Worm (Caenorhabditis elegans) whole organism, L2 larva: ENCODE results near the gene K07C5.2.

ENCODE experiments used
- C34F6.9 ChIP-seq: fragments of 150-350 bp; optimal IDR thresholded peaks from 2 replicates; lab custom pipeline; 2014; ENCODE audit warnings: missing biosample characterization, missing genetic modification characterization
- F13H6.1 ChIP-seq: sonication (generic microtip); optimal IDR thresholded peaks from 2 replicates; lab custom pipeline; 2016; ENCODE audit warnings: missing genetic modification characterization, missing compliant biosample characterization
- R02D3.7 ChIP-seq: fragments of 150-350 bp; optimal IDR thresholded peaks from 2 replicates; lab custom pipeline; 2014; ENCODE audit warnings: missing biosample characterization, missing genetic modification characterization
- Y55F3AM.14 ChIP-seq: fragments of 200-800 bp; sonication (Bioruptor generic); optimal IDR thresholded peaks from 2 replicates; lab custom pipeline; 2018; ENCODE audit warnings: mild to moderate bottlenecking, missing genetic modification characterization, missing compliant biosample characterization
- alr-1 ChIP-seq: fragments of 150-350 bp; optimal IDR thresholded peaks from 2 replicates; lab custom pipeline; 2014; ENCODE audit warnings: missing biosample characterization, missing genetic modification characterization
- aly-2 ChIP-seq: fragments of 150-350 bp; optimal IDR thresholded peaks from 2 replicates; lab custom pipeline; 2014; ENCODE audit warnings: missing biosample characterization, missing genetic modification characterization
- ama-1 ChIP-seq: fragments of 150-350 bp; optimal IDR thresholded peaks from 2 replicates; lab custom pipeline; 2018; ENCODE audit warnings: inconsistent platforms
- blmp-1 ChIP-seq: sonication (generic microtip); optimal IDR thresholded peaks from 2 replicates; lab custom pipeline; 2017; ENCODE audit warnings: missing genetic modification characterization, mild to moderate bottlenecking, missing compliant biosample characterization, antibody characterized with exemption, moderate library complexity; ENCODE audit not compliant: insufficient read depth
- ceh-16 ChIP-seq: fragments of 150-350 bp; optimal IDR thresholded peaks from 2 replicates; lab custom pipeline; 2014; ENCODE audit warnings: missing biosample characterization, missing genetic modification characterization
- ceh-82 ChIP-seq: fragments of 150-350 bp; optimal IDR thresholded peaks from 2 replicates; lab custom pipeline; 2014; ENCODE audit warnings: missing biosample characterization, missing genetic modification characterization
- crh-2 ChIP-seq: sonication (generic microtip); optimal IDR thresholded peaks from 2 replicates; lab custom pipeline; 2017; ENCODE audit warnings: missing biosample characterization, missing genetic modification characterization
- egl-27 ChIP-seq: sonication (generic microtip); optimal IDR thresholded peaks from 3 replicates; lab custom pipeline; 2017; ENCODE audit warnings: missing biosample characterization, missing genetic modification reagents, missing genetic modification characterization
- elt-1 ChIP-seq: fragments of 150-350 bp; optimal IDR thresholded peaks from 2 replicates; lab custom pipeline; 2014; ENCODE audit warnings: missing biosample characterization, missing genetic modification characterization
- elt-3 ChIP-seq: sonication (generic microtip); optimal IDR thresholded peaks from 2 replicates; lab custom pipeline; 2017; ENCODE audit warnings: missing biosample characterization, missing genetic modification characterization
- fos-1 ChIP-seq: fragments of 150-350 bp; optimal IDR thresholded peaks from 2 replicates; lab custom pipeline; 2014; ENCODE audit warnings: missing biosample characterization, missing genetic modification characterization
- gmeb-1 ChIP-seq: fragments of 150-350 bp; optimal IDR thresholded peaks from 2 replicates; lab custom pipeline; 2014; ENCODE audit warnings: missing biosample characterization, missing genetic modification characterization
- lin-11 ChIP-seq: fragments of 150-350 bp; sonication (generic microtip); optimal IDR thresholded peaks from 2 replicates; lab custom pipeline; 2014; ENCODE audit warnings: missing biosample characterization, missing genetic modification characterization, inconsistent platforms, mixed read lengths
- lin-13 ChIP-seq: fragments of 150-350 bp; optimal IDR thresholded peaks from 2 replicates; lab custom pipeline; 2014; ENCODE audit warnings: missing biosample characterization, missing genetic modification reagents, missing genetic modification characterization
- lsy-2 ChIP-seq, 2 experiments: fragments of 150-350 bp in 1 of 2; sonication (generic microtip) in 1 of 2; optimal IDR thresholded peaks; 2 replicates each; lab custom pipeline; 2014 to 2017; ENCODE audit warnings: missing biosample characterization in 2 of 2, missing genetic modification characterization in 2 of 2
- mab-5 ChIP-seq: fragments of 150-350 bp; optimal IDR thresholded peaks from 2 replicates; lab custom pipeline; 2014; ENCODE audit warnings: missing biosample characterization, missing genetic modification characterization
- mbf-1 ChIP-seq: sonication (generic microtip); optimal IDR thresholded peaks from 2 replicates; lab custom pipeline; 2017; ENCODE audit warnings: missing biosample characterization, missing genetic modification characterization
- mdl-1 ChIP-seq, 2 experiments: fragments of 150-350 bp in 1 of 2; sonication (generic microtip) in 1 of 2; optimal IDR thresholded peaks; 2 replicates each; lab custom pipeline; 2017; ENCODE audit warnings: missing biosample characterization in 2 of 2, missing genetic modification characterization in 2 of 2
- nhr-10 ChIP-seq: sonication (generic microtip); optimal IDR thresholded peaks from 2 replicates; lab custom pipeline; 2017; ENCODE audit warnings: missing biosample characterization, missing genetic modification characterization
- nhr-12 ChIP-seq: fragments of 150-350 bp; optimal IDR thresholded peaks from 2 replicates; lab custom pipeline; 2014; ENCODE audit warnings: missing biosample characterization, missing genetic modification characterization
- nhr-129 ChIP-seq: fragments of 150-350 bp; optimal IDR thresholded peaks from 2 replicates; lab custom pipeline; 2014; ENCODE audit warnings: missing biosample characterization, missing genetic modification characterization
- nhr-21 ChIP-seq: fragments of 150-350 bp; optimal IDR thresholded peaks from 2 replicates; lab custom pipeline; 2014; ENCODE audit warnings: missing biosample characterization, missing genetic modification characterization
- nhr-23 ChIP-seq: fragments of 150-350 bp; optimal IDR thresholded peaks from 2 replicates; lab custom pipeline; 2014; ENCODE audit warnings: missing biosample characterization, missing genetic modification reagents, missing genetic modification characterization
- nhr-25 ChIP-seq: fragments of 150-350 bp; sonication (generic microtip); optimal IDR thresholded peaks from 3 replicates; lab custom pipeline; 2014; ENCODE audit warnings: missing biosample characterization, missing genetic modification characterization
- nhr-6 ChIP-seq: fragments of 150-350 bp; optimal IDR thresholded peaks from 2 replicates; lab custom pipeline; 2014; ENCODE audit warnings: missing biosample characterization, missing genetic modification characterization
- peb-1 ChIP-seq: fragments of 150-350 bp; optimal IDR thresholded peaks from 2 replicates; lab custom pipeline; 2014; ENCODE audit warnings: missing biosample characterization, missing genetic modification characterization
- sem-4 ChIP-seq: fragments of 150-350 bp; optimal IDR thresholded peaks from 2 replicates; lab custom pipeline; 2014; ENCODE audit warnings: missing biosample characterization, missing genetic modification reagents, missing genetic modification characterization
- skn-1 ChIP-seq: sonication (generic microtip); optimal IDR thresholded peaks from 2 replicates; lab custom pipeline; 2017; ENCODE audit warnings: missing biosample characterization, missing genetic modification characterization
- sma-3 ChIP-seq: sonication (generic microtip); optimal IDR thresholded peaks from 2 replicates; lab custom pipeline; 2016; ENCODE audit warnings: missing genetic modification reagents, missing genetic modification characterization, missing compliant biosample characterization
- sma-9 ChIP-seq, 2 experiments: fragments of 150-350 bp in 1 of 2; sonication (generic microtip) in 1 of 2; optimal IDR thresholded peaks; 2 replicates each; lab custom pipeline; 2014 to 2016; ENCODE audit warnings: missing genetic modification characterization in 2 of 2, mild to moderate bottlenecking in 1 of 2, missing biosample characterization in 1 of 2, missing compliant biosample characterization in 1 of 2, missing genetic modification reagents in 1 of 2, moderate library complexity in 1 of 2
- snpc-4 ChIP-seq: fragments of 150-350 bp; optimal IDR thresholded peaks from 2 replicates; lab custom pipeline; 2014; ENCODE audit warnings: missing biosample characterization, missing genetic modification characterization
- unc-39 ChIP-seq: fragments of 150-350 bp; optimal IDR thresholded peaks from 2 replicates; lab custom pipeline; 2014; ENCODE audit warnings: missing biosample characterization, missing genetic modification characterization
- unc-55 ChIP-seq: fragments of 150-350 bp; sonication (generic microtip); optimal IDR thresholded peaks from 3 replicates; lab custom pipeline; 2014; ENCODE audit warnings: missing biosample characterization, missing genetic modification reagents, missing genetic modification characterization
- ztf-1 ChIP-seq: fragments of 200-800 bp; sonication (Bioruptor generic); conservative IDR thresholded peaks from 2 replicates; pipeline ENCODE4 v1.3.6; 2022; ENCODE audit warnings: missing genetic modification characterization, missing compliant biosample characterization
- ztf-11 ChIP-seq: sonication (generic microtip); optimal IDR thresholded peaks from 2 replicates; lab custom pipeline; 2017; ENCODE audit warnings: missing biosample characterization, missing genetic modification characterization
- ztf-4 ChIP-seq: fragments of 150-350 bp; optimal IDR thresholded peaks from 2 replicates; lab custom pipeline; 2014; ENCODE audit warnings: missing biosample characterization, missing genetic modification characterization

Gene K07C5.2

ce11 chrV:10357467-10357953 lies 18.2 kb downstream of the K07C5.2 start, which contains the start of gene ceeh-2:
ceeh-2 (minus strand) TSS chrV:10357903.
- TF ChIP-seq nhr-6 (tag; lab: Kevin White, UChicago) (no peak), nhr-23 (no peak), R02D3.7 (tag; lab: Kevin White, UChicago) (no peak), alr-1 (no peak), lsy-2 (tag; optimal IDR thresholded peaks at IDR 0.05; lab: Kevin White, UChicago) (no peak), mdl-1 (tag; optimal IDR thresholded peaks at IDR 0.05; lab: Kevin White, UChicago) (no peak), sma-9 (GFP tag; optimal IDR thresholded peaks at IDR 0.05; lab: Kevin White, UChicago) (peak; percentile 17), sma-9 (tag; optimal IDR thresholded peaks at IDR 0.05; lab: Kevin White, UChicago) (no peak), skn-1 (no peak), mab-5 (tag; lab: Kevin White, UChicago) (no peak), fos-1 (tag; lab: Kevin White, UChicago) (peak; percentile 6)

ce11 chrV:10358238-10358637 lies 18.9 kb downstream of the K07C5.2 start, which contains the start of gene ttll-15:
ttll-15 (plus strand) TSS chrV:10358538.
- no peak for TF ChIP-seq lsy-2 (tag; optimal IDR thresholded peaks at IDR 0.05; lab: Kevin White, UChicago)
- no peak for TF ChIP-seq ztf-4
- TF ChIP-seq R02D3.7 (tag; lab: Kevin White, UChicago) = no peak
- no peak for TF ChIP-seq mab-5 (tag; lab: Kevin White, UChicago)
- TF ChIP-seq unc-39 (tag; lab: Kevin White, UChicago) = no peak
- TF ChIP-seq skn-1 = no peak
- TF ChIP-seq sem-4 (tag; lab: Kevin White, UChicago) = no peak
- no peak for TF ChIP-seq ztf-1
- no peak for TF ChIP-seq nhr-129 (tag; lab: Kevin White, UChicago)
- no peak for TF ChIP-seq gmeb-1 (tag; lab: Kevin White, UChicago)
- TF ChIP-seq Y55F3AM.14 = no peak
- no peak for TF ChIP-seq lin-11 (tag; lab: Kevin White, UChicago)
- no peak for TF ChIP-seq aly-2 (tag; lab: Kevin White, UChicago)
- no peak for TF ChIP-seq egl-27 (tag; lab: Kevin White, UChicago)

ce11 chrV:10360186-10360585 lies 20.9 kb downstream of the K07C5.2 start:
- TF ChIP-seq ztf-11 (tag; lab: Kevin White, UChicago) = no peak
- no peak for TF ChIP-seq nhr-23
- TF ChIP-seq ama-1 (lab: Kevin White, UChicago) = no peak
- no peak for TF ChIP-seq crh-2 (tag; lab: Kevin White, UChicago)
- TF ChIP-seq elt-1 (tag; lab: Kevin White, UChicago) = no peak
- no peak for TF ChIP-seq lsy-2 (tag; optimal IDR thresholded peaks at IDR 0.05; lab: Kevin White, UChicago)
- TF ChIP-seq ceh-16 (tag; lab: Kevin White, UChicago) = no peak
- no peak for TF ChIP-seq nhr-10
- no peak for TF ChIP-seq sem-4 (tag; lab: Kevin White, UChicago)
- no peak for TF ChIP-seq elt-3 (tag; lab: Kevin White, UChicago)
- TF ChIP-seq nhr-12 (tag; lab: Kevin White, UChicago) = no peak
- TF ChIP-seq peb-1 (tag; lab: Kevin White, UChicago) = no peak
- no peak for TF ChIP-seq egl-27 (tag; lab: Kevin White, UChicago)
- no peak for TF ChIP-seq mdl-1 (tag; optimal IDR thresholded peaks at IDR 0.05; lab: Kevin White, UChicago)
- TF ChIP-seq mbf-1 (tag; lab: Kevin White, UChicago) = no peak
- TF ChIP-seq lin-13 (GFP tag; lab: Kevin White, UChicago) = no peak

- TF ChIP-seq F13H6.1 = peak; percentile 24
- TF ChIP-seq fos-1 (tag; lab: Kevin White, UChicago) = peak; percentile 59
- TF ChIP-seq mdl-1 (tag; optimal IDR thresholded peaks at IDR 0.05; lab: Kevin White, UChicago) = peak in 1 of 2 experiments; percentile 45
- peak in 1 of 2 experiments; percentile 74 for TF ChIP-seq lsy-2 (tag; optimal IDR thresholded peaks at IDR 0.05; lab: Kevin White, UChicago)
- peak; percentile 75 for TF ChIP-seq crh-2 (tag; lab: Kevin White, UChicago)
- TF ChIP-seq gmeb-1 (tag; lab: Kevin White, UChicago) = peak; percentile 78
- TF ChIP-seq Y55F3AM.14 = no peak
- TF ChIP-seq C34F6.9 = peak; percentile 66
- no peak for TF ChIP-seq ceh-82 (tag; lab: Kevin White, UChicago)
- peak; percentile 71 for TF ChIP-seq nhr-129 (tag; lab: Kevin White, UChicago)
- TF ChIP-seq blmp-1 (tag; lab: Kevin White, UChicago) = peak; percentile 7
- no peak for TF ChIP-seq nhr-10
- peak; percentile 72 for TF ChIP-seq lin-13 (GFP tag; lab: Kevin White, UChicago)
- TF ChIP-seq sma-3 (GFP tag; lab: Kevin White, UChicago) = peak; percentile 57
- peak; percentile 46 for TF ChIP-seq nhr-25
- TF ChIP-seq nhr-21 = peak; percentile 6
- TF ChIP-seq alr-1 = no peak
- TF ChIP-seq ceh-16 (tag; lab: Kevin White, UChicago) = no peak
- peak; percentile 45 for TF ChIP-seq snpc-4
- TF ChIP-seq unc-55 = no peak
- no peak for TF ChIP-seq ama-1 (lab: Kevin White, UChicago)
- TF ChIP-seq elt-1 (tag; lab: Kevin White, UChicago) = no peak
- peak; percentile 58 for TF ChIP-seq sma-9 (GFP tag; optimal IDR thresholded peaks at IDR 0.05; lab: Kevin White, UChicago)
- no peak for TF ChIP-seq sma-9 (tag; optimal IDR thresholded peaks at IDR 0.05; lab: Kevin White, UChicago)
- TF ChIP-seq sem-4 (tag; lab: Kevin White, UChicago) = peak; percentile 48
- TF ChIP-seq lin-11 (tag; lab: Kevin White, UChicago) = peak; percentile 7
- no peak for TF ChIP-seq unc-39 (tag; lab: Kevin White, UChicago)
These were observed 22.6 kb downstream of the K07C5.2 start, which contains the start of gene cash-1 for ce11 chrV:10361830-10362397. cash-1 (plus strand) TSS chrV:10362261.
